Fruit fly (Drosophila melanogaster) whole organism, prepupa: ENCODE measurements around the gene Osi12.
A peak's percentile ranks its signal among the peaks of the same experiment; 100 is the strongest.

Source experiments
- CG11762 ChIP-seq: fragments of 200-800 bp; sonication (Bioruptor generic); optimal IDR thresholded peaks from 3 replicates; lab custom pipeline; 2016; ENCODE audit warnings: missing biosample characterization, missing genetic modification characterization; ENCODE audit not compliant: insufficient read depth
- CG7368 ChIP-seq: fragments of 200-800 bp; sonication (Bioruptor generic); optimal IDR thresholded peaks from 3 replicates; lab custom pipeline; 2016; ENCODE audit warnings: missing biosample characterization, missing genetic modification characterization
- Lpt ChIP-seq: fragments of 200-800 bp; sonication (Bioruptor generic); optimal IDR thresholded peaks from 3 replicates; lab custom pipeline; 2016; ENCODE audit warnings: missing biosample characterization, missing genetic modification characterization
- svp ChIP-seq: fragments of 200-800 bp; sonication (Bioruptor generic); peaks from one replicate; lab custom pipeline; 2016; ENCODE audit warnings: missing biosample characterization, missing genetic modification characterization

dm6 chr3R:6301257-6301839 lies 23.0 kb downstream of the Osi12 start, which contains the start of gene Osi15:
- TF ChIP-seq svp (GFP tag; lab: Kevin White, UChicago) (peak; percentile 41), Lpt (no peak), CG7368 (GFP tag; lab: Kevin White, UChicago) (no peak), CG11762 (no peak)
